Worm (Caenorhabditis elegans) whole organism, L2 larva: ENCODE results near the gene pigs-1.
A peak's percentile ranks its signal among the peaks of the same experiment; 100 is the strongest.

Source experiments
- C34F6.9 ChIP-seq: fragments of 150-350 bp; optimal IDR thresholded peaks from 2 replicates; lab custom pipeline; 2014; ENCODE audit warnings: missing biosample characterization, missing genetic modification characterization
- F13H6.1 ChIP-seq: sonication (generic microtip); optimal IDR thresholded peaks from 2 replicates; lab custom pipeline; 2016; ENCODE audit warnings: missing genetic modification characterization, missing compliant biosample characterization
- R02D3.7 ChIP-seq: fragments of 150-350 bp; optimal IDR thresholded peaks from 2 replicates; lab custom pipeline; 2014; ENCODE audit warnings: missing biosample characterization, missing genetic modification characterization
- Y55F3AM.14 ChIP-seq: fragments of 200-800 bp; sonication (Bioruptor generic); optimal IDR thresholded peaks from 2 replicates; lab custom pipeline; 2018; ENCODE audit warnings: mild to moderate bottlenecking, missing genetic modification characterization, missing compliant biosample characterization
- ZK546.5 ChIP-seq: sonication (generic microtip); optimal IDR thresholded peaks from 2 replicates; lab custom pipeline; 2017; ENCODE audit warnings: missing biosample characterization, missing genetic modification characterization
- alr-1 ChIP-seq: fragments of 150-350 bp; optimal IDR thresholded peaks from 2 replicates; lab custom pipeline; 2014; ENCODE audit warnings: missing biosample characterization, missing genetic modification characterization
- aly-2 ChIP-seq: fragments of 150-350 bp; optimal IDR thresholded peaks from 2 replicates; lab custom pipeline; 2014; ENCODE audit warnings: missing biosample characterization, missing genetic modification characterization
- blmp-1 ChIP-seq: sonication (generic microtip); optimal IDR thresholded peaks from 2 replicates; lab custom pipeline; 2017; ENCODE audit warnings: missing genetic modification characterization, mild to moderate bottlenecking, missing compliant biosample characterization, antibody characterized with exemption, moderate library complexity; ENCODE audit not compliant: insufficient read depth
- ceh-16 ChIP-seq: fragments of 150-350 bp; optimal IDR thresholded peaks from 2 replicates; lab custom pipeline; 2014; ENCODE audit warnings: missing biosample characterization, missing genetic modification characterization
- ceh-82 ChIP-seq: fragments of 150-350 bp; optimal IDR thresholded peaks from 2 replicates; lab custom pipeline; 2014; ENCODE audit warnings: missing biosample characterization, missing genetic modification characterization
- crh-2 ChIP-seq: sonication (generic microtip); optimal IDR thresholded peaks from 2 replicates; lab custom pipeline; 2017; ENCODE audit warnings: missing biosample characterization, missing genetic modification characterization
- dmd-4 ChIP-seq: sonication (generic microtip); optimal IDR thresholded peaks from 2 replicates; lab custom pipeline; 2017; ENCODE audit warnings: missing biosample characterization, missing genetic modification characterization
- egl-27 ChIP-seq: sonication (generic microtip); optimal IDR thresholded peaks from 3 replicates; lab custom pipeline; 2017; ENCODE audit warnings: missing biosample characterization, missing genetic modification reagents, missing genetic modification characterization
- elt-1 ChIP-seq: fragments of 150-350 bp; optimal IDR thresholded peaks from 2 replicates; lab custom pipeline; 2014; ENCODE audit warnings: missing biosample characterization, missing genetic modification characterization
- elt-3 ChIP-seq: sonication (generic microtip); optimal IDR thresholded peaks from 2 replicates; lab custom pipeline; 2017; ENCODE audit warnings: missing biosample characterization, missing genetic modification characterization
- fos-1 ChIP-seq: fragments of 150-350 bp; optimal IDR thresholded peaks from 2 replicates; lab custom pipeline; 2014; ENCODE audit warnings: missing biosample characterization, missing genetic modification characterization
- gmeb-1 ChIP-seq: fragments of 150-350 bp; optimal IDR thresholded peaks from 2 replicates; lab custom pipeline; 2014; ENCODE audit warnings: missing biosample characterization, missing genetic modification characterization
- lin-11 ChIP-seq: fragments of 150-350 bp; sonication (generic microtip); optimal IDR thresholded peaks from 2 replicates; lab custom pipeline; 2014; ENCODE audit warnings: missing biosample characterization, missing genetic modification characterization, inconsistent platforms, mixed read lengths
- lin-13 ChIP-seq: fragments of 150-350 bp; optimal IDR thresholded peaks from 2 replicates; lab custom pipeline; 2014; ENCODE audit warnings: missing biosample characterization, missing genetic modification reagents, missing genetic modification characterization
- lin-39 ChIP-seq: fragments of 150-350 bp; optimal IDR thresholded peaks from 2 replicates; lab custom pipeline; 2014; ENCODE audit warnings: missing biosample characterization, missing genetic modification reagents, missing genetic modification characterization
- mab-5 ChIP-seq: fragments of 150-350 bp; optimal IDR thresholded peaks from 2 replicates; lab custom pipeline; 2014; ENCODE audit warnings: missing biosample characterization, missing genetic modification characterization
- mbf-1 ChIP-seq: sonication (generic microtip); optimal IDR thresholded peaks from 2 replicates; lab custom pipeline; 2017; ENCODE audit warnings: missing biosample characterization, missing genetic modification characterization
- mdl-1 ChIP-seq, 2 experiments: fragments of 150-350 bp in 1 of 2; sonication (generic microtip) in 1 of 2; optimal IDR thresholded peaks; 2 replicates each; lab custom pipeline; 2017; ENCODE audit warnings: missing biosample characterization in 2 of 2, missing genetic modification characterization in 2 of 2
- nhr-10 ChIP-seq: sonication (generic microtip); optimal IDR thresholded peaks from 2 replicates; lab custom pipeline; 2017; ENCODE audit warnings: missing biosample characterization, missing genetic modification characterization
- nhr-11 ChIP-seq: fragments of 150-350 bp; optimal IDR thresholded peaks from 2 replicates; lab custom pipeline; 2014; ENCODE audit warnings: missing biosample characterization, missing genetic modification characterization
- nhr-12 ChIP-seq: fragments of 150-350 bp; optimal IDR thresholded peaks from 2 replicates; lab custom pipeline; 2014; ENCODE audit warnings: missing biosample characterization, missing genetic modification characterization
- nhr-21 ChIP-seq: fragments of 150-350 bp; optimal IDR thresholded peaks from 2 replicates; lab custom pipeline; 2014; ENCODE audit warnings: missing biosample characterization, missing genetic modification characterization
- nhr-23 ChIP-seq: fragments of 150-350 bp; optimal IDR thresholded peaks from 2 replicates; lab custom pipeline; 2014; ENCODE audit warnings: missing biosample characterization, missing genetic modification reagents, missing genetic modification characterization
- nhr-237 ChIP-seq: fragments of 150-350 bp; optimal IDR thresholded peaks from 2 replicates; lab custom pipeline; 2014; ENCODE audit warnings: missing biosample characterization, missing genetic modification characterization
- nhr-25 ChIP-seq: fragments of 150-350 bp; sonication (generic microtip); optimal IDR thresholded peaks from 3 replicates; lab custom pipeline; 2014; ENCODE audit warnings: missing biosample characterization, missing genetic modification characterization
- nhr-6 ChIP-seq: fragments of 150-350 bp; optimal IDR thresholded peaks from 2 replicates; lab custom pipeline; 2014; ENCODE audit warnings: missing biosample characterization, missing genetic modification characterization
- nhr-77 ChIP-seq: fragments of 150-350 bp; optimal IDR thresholded peaks from 2 replicates; lab custom pipeline; 2014; ENCODE audit warnings: missing biosample characterization, missing genetic modification characterization
- peb-1 ChIP-seq: fragments of 150-350 bp; optimal IDR thresholded peaks from 2 replicates; lab custom pipeline; 2014; ENCODE audit warnings: missing biosample characterization, missing genetic modification characterization
- sem-4 ChIP-seq: fragments of 150-350 bp; optimal IDR thresholded peaks from 2 replicates; lab custom pipeline; 2014; ENCODE audit warnings: missing biosample characterization, missing genetic modification reagents, missing genetic modification characterization
- skn-1 ChIP-seq: sonication (generic microtip); optimal IDR thresholded peaks from 2 replicates; lab custom pipeline; 2017; ENCODE audit warnings: missing biosample characterization, missing genetic modification characterization
- sma-3 ChIP-seq: sonication (generic microtip); optimal IDR thresholded peaks from 2 replicates; lab custom pipeline; 2016; ENCODE audit warnings: missing genetic modification reagents, missing genetic modification characterization, missing compliant biosample characterization
- sma-9 ChIP-seq, 2 experiments: fragments of 150-350 bp in 1 of 2; sonication (generic microtip) in 1 of 2; optimal IDR thresholded peaks; 2 replicates each; lab custom pipeline; 2014 to 2016; ENCODE audit warnings: missing genetic modification characterization in 2 of 2, mild to moderate bottlenecking in 1 of 2, missing biosample characterization in 1 of 2, missing compliant biosample characterization in 1 of 2, missing genetic modification reagents in 1 of 2, moderate library complexity in 1 of 2
- snpc-4 ChIP-seq: fragments of 150-350 bp; optimal IDR thresholded peaks from 2 replicates; lab custom pipeline; 2014; ENCODE audit warnings: missing biosample characterization, missing genetic modification characterization
- unc-39 ChIP-seq: fragments of 150-350 bp; optimal IDR thresholded peaks from 2 replicates; lab custom pipeline; 2014; ENCODE audit warnings: missing biosample characterization, missing genetic modification characterization
- unc-55 ChIP-seq: fragments of 150-350 bp; sonication (generic microtip); optimal IDR thresholded peaks from 3 replicates; lab custom pipeline; 2014; ENCODE audit warnings: missing biosample characterization, missing genetic modification reagents, missing genetic modification characterization
- unc-62 ChIP-seq: fragments of 150-350 bp; optimal IDR thresholded peaks from 2 replicates; lab custom pipeline; 2014; ENCODE audit warnings: missing biosample characterization, missing genetic modification reagents, missing genetic modification characterization
- zag-1 ChIP-seq: fragments of 150-350 bp; optimal IDR thresholded peaks from 2 replicates; lab custom pipeline; 2014; ENCODE audit warnings: missing biosample characterization, missing genetic modification characterization
- ztf-11 ChIP-seq: sonication (generic microtip); optimal IDR thresholded peaks from 2 replicates; lab custom pipeline; 2017; ENCODE audit warnings: missing biosample characterization, missing genetic modification characterization
- ztf-4 ChIP-seq: fragments of 150-350 bp; optimal IDR thresholded peaks from 2 replicates; lab custom pipeline; 2014; ENCODE audit warnings: missing biosample characterization, missing genetic modification characterization

pigs-1 gene

ce11 chrIV:10157034-10157433 is 8.2 kb upstream of the pigs-1 start:
- TF ChIP-seq ceh-16 (tag; lab: Kevin White, UChicago) = no peak
- TF ChIP-seq ztf-11 (tag; lab: Kevin White, UChicago) = no peak

ce11 chrIV:10155475-10155874 is 6.6 kb upstream of the pigs-1 start, which contains the start of gene ttr-54:
TSS of gene ttr-54 (plus strand) at chrIV:10155775.
- TF ChIP-seq blmp-1 (no peak), mdl-1 (tag; optimal IDR thresholded peaks at IDR 0.05; lab: Kevin White, UChicago) (no peak), nhr-11 (tag; lab: Kevin White, UChicago) (no peak), Y55F3AM.14 (no peak), snpc-4 (tag; lab: Kevin White, UChicago) (no peak), nhr-6 (no peak), ztf-11 (tag; lab: Kevin White, UChicago) (no peak), sma-9 (GFP tag; optimal IDR thresholded peaks at IDR 0.05; lab: Kevin White, UChicago) (no peak), sma-9 (tag; optimal IDR thresholded peaks at IDR 0.05; lab: Kevin White, UChicago) (no peak), sma-3 (GFP tag; lab: Kevin White, UChicago) (no peak)

- TF ChIP-seq elt-1 (tag; lab: Kevin White, UChicago) (no peak), R02D3.7 (tag; lab: Kevin White, UChicago) (no peak), aly-2 (tag; lab: Kevin White, UChicago) (no peak), nhr-237 (tag; lab: Kevin White, UChicago) (no peak), alr-1 (no peak), snpc-4 (tag; lab: Kevin White, UChicago) (no peak), lin-13 (GFP tag; lab: Kevin White, UChicago) (no peak), lin-11 (tag; lab: Kevin White, UChicago) (no peak), sem-4 (tag; lab: Kevin White, UChicago) (no peak), crh-2 (no peak), unc-55 (GFP tag; lab: Kevin White, UChicago) (no peak), dmd-4 (tag; lab: Kevin White, UChicago) (no peak), fos-1 (tag; lab: Kevin White, UChicago) (no peak), sma-3 (GFP tag; lab: Kevin White, UChicago) (no peak), nhr-12 (tag; lab: Kevin White, UChicago) (no peak)
Observed at ce11 chrIV:10153479-10153878, 4.6 kb upstream of the pigs-1 start.

- TF ChIP-seq ztf-4 (tag; lab: Kevin White, UChicago) = no peak
- TF ChIP-seq lin-39 = no peak
- TF ChIP-seq Y55F3AM.14 = no peak
- TF ChIP-seq peb-1 (tag; lab: Kevin White, UChicago) = no peak
- TF ChIP-seq lin-13 (GFP tag; lab: Kevin White, UChicago) = peak; percentile 57
- peak; percentile 73 for TF ChIP-seq unc-55 (GFP tag; lab: Kevin White, UChicago)
- no peak for TF ChIP-seq egl-27 (tag; lab: Kevin White, UChicago)
- TF ChIP-seq unc-62 (GFP tag; lab: Kevin White, UChicago) = no peak
- TF ChIP-seq C34F6.9 (tag; lab: Kevin White, UChicago) = peak; percentile 75
- TF ChIP-seq nhr-23 (tag; lab: Kevin White, UChicago) = no peak
- TF ChIP-seq skn-1 = no peak
- TF ChIP-seq dmd-4 (tag; lab: Kevin White, UChicago) = no peak
- TF ChIP-seq F13H6.1 (tag; lab: Kevin White, UChicago) = peak; percentile 25
- TF ChIP-seq blmp-1 = no peak
- TF ChIP-seq lin-11 (tag; lab: Kevin White, UChicago) = no peak
- TF ChIP-seq nhr-237 (tag; lab: Kevin White, UChicago) = no peak
- TF ChIP-seq sma-3 (GFP tag; lab: Kevin White, UChicago) = peak; percentile 22
- no peak for TF ChIP-seq nhr-6
- TF ChIP-seq aly-2 (tag; lab: Kevin White, UChicago) = no peak
- TF ChIP-seq ceh-16 (tag; lab: Kevin White, UChicago) = no peak
- no peak for TF ChIP-seq nhr-11 (tag; lab: Kevin White, UChicago)
- no peak for TF ChIP-seq mdl-1 (tag; optimal IDR thresholded peaks at IDR 0.05; lab: Kevin White, UChicago)
- no peak for TF ChIP-seq elt-3 (tag; lab: Kevin White, UChicago)
- TF ChIP-seq mbf-1 = no peak
- no peak for TF ChIP-seq nhr-12 (tag; lab: Kevin White, UChicago)
- peak; percentile 69 for TF ChIP-seq sma-9 (GFP tag; optimal IDR thresholded peaks at IDR 0.05; lab: Kevin White, UChicago)
- TF ChIP-seq sma-9 (tag; optimal IDR thresholded peaks at IDR 0.05; lab: Kevin White, UChicago) = no peak
- no peak for TF ChIP-seq unc-39
- TF ChIP-seq crh-2 = peak; percentile 97
- TF ChIP-seq ceh-82 (tag; lab: Kevin White, UChicago) = no peak
- peak; percentile 58 for TF ChIP-seq gmeb-1 (tag; lab: Kevin White, UChicago)
- TF ChIP-seq ZK546.5 (tag; lab: Kevin White, UChicago) = no peak
- no peak for TF ChIP-seq mab-5 (tag; lab: Kevin White, UChicago)
- peak; percentile 35 for TF ChIP-seq nhr-25
- no peak for TF ChIP-seq nhr-77
- TF ChIP-seq zag-1 (tag; lab: Kevin White, UChicago) = no peak
- no peak for TF ChIP-seq nhr-10 (tag; lab: Kevin White, UChicago)
- TF ChIP-seq snpc-4 (tag; lab: Kevin White, UChicago) = no peak
- no peak for TF ChIP-seq nhr-21 (tag; lab: Kevin White, UChicago)
- TF ChIP-seq sem-4 (tag; lab: Kevin White, UChicago) = no peak
- TF ChIP-seq elt-1 (tag; lab: Kevin White, UChicago) = no peak
Observed at ce11 chrIV:10151439-10151997, 2.7 kb upstream of the pigs-1 start, which contains the start of gene copg-1. TSS of gene copg-1 (plus strand) at chrIV:10151947.
